Fruit fly (Drosophila melanogaster) whole organism, pupa: ENCODE measurements around the gene eag.

ENCODE experiments used
- CG10348 ChIP-seq: fragments of 200-800 bp; sonication (Bioruptor generic); IDR thresholded peaks from 2 replicates; pipeline ENCODE4 v1.3.6; 2022; ENCODE audit warnings: missing biosample characterization, missing genetic modification characterization
- CG13204 ChIP-seq: fragments of 200-800 bp; sonication (Bioruptor generic); optimal IDR thresholded peaks from 2 replicates; lab custom pipeline; 2018; ENCODE audit warnings: missing biosample characterization, mild to moderate bottlenecking, missing genetic modification characterization, moderate library complexity
- CG14655 ChIP-seq: fragments of 200-800 bp; sonication (Bioruptor generic); optimal IDR thresholded peaks from 3 replicates; lab custom pipeline; 2017; ENCODE audit warnings: mild to moderate bottlenecking, missing biosample characterization, missing genetic modification reagents, missing genetic modification characterization
- CG15710 ChIP-seq: fragments of 200-800 bp; sonication (Bioruptor generic); optimal IDR thresholded peaks from 2 replicates; lab custom pipeline; 2018; ENCODE audit warnings: missing biosample characterization, mild to moderate bottlenecking, missing genetic modification characterization, moderate library complexity
- CG32121 ChIP-seq: fragments of 200-800 bp; sonication (Bioruptor generic); IDR thresholded peaks from 2 replicates; pipeline ENCODE4 v1.3.6; 2022; ENCODE audit warnings: missing biosample characterization, missing genetic modification characterization
- CG4496 ChIP-seq: fragments of 200-800 bp; sonication (Bioruptor generic); IDR thresholded peaks from 3 replicates; pipeline ENCODE4 v1.3.6; 2022; ENCODE audit warnings: missing biosample characterization, missing genetic modification characterization
- CG9948 ChIP-seq: fragments of 200-800 bp; sonication (Bioruptor generic); optimal IDR thresholded peaks from 2 replicates; lab custom pipeline; 2018; ENCODE audit warnings: missing biosample characterization, mild to moderate bottlenecking, missing genetic modification characterization, moderate library complexity
- D1 ChIP-seq: fragments of 200-800 bp; sonication (Bioruptor generic); optimal IDR thresholded peaks from 2 replicates; lab custom pipeline; 2018; ENCODE audit warnings: missing biosample characterization, mild to moderate bottlenecking, missing genetic modification characterization, moderate library complexity
- EcR ChIP-seq: fragments of 200-800 bp; sonication (Bioruptor generic); optimal IDR thresholded peaks from 3 replicates; lab custom pipeline; 2019; ENCODE audit warnings: missing biosample characterization, missing genetic modification characterization, mild to moderate bottlenecking, moderate library complexity, missing genetic modification reagents
- Pif1A ChIP-seq: fragments of 200-800 bp; sonication (Bioruptor generic); optimal IDR thresholded peaks from 3 replicates; lab custom pipeline; 2016; ENCODE audit warnings: missing biosample characterization, missing genetic modification characterization
- Pif1B ChIP-seq: fragments of 200-800 bp; sonication (Bioruptor generic); optimal IDR thresholded peaks from 3 replicates; lab custom pipeline; 2016; ENCODE audit warnings: missing biosample characterization, missing genetic modification characterization
- fd96Ca ChIP-seq: fragments of 200-800 bp; sonication (Bioruptor generic); IDR thresholded peaks from 3 replicates; pipeline ENCODE4 v1.3.6; 2022; ENCODE audit warnings: missing biosample characterization, missing genetic modification characterization
- gl ChIP-seq: fragments of 200-800 bp; sonication (Bioruptor generic); optimal IDR thresholded peaks from 2 replicates; lab custom pipeline; 2018; ENCODE audit warnings: missing biosample characterization, mild to moderate bottlenecking, missing genetic modification characterization
- rn ChIP-seq: fragments of 200-800 bp; sonication (Bioruptor generic); IDR thresholded peaks from 2 replicates; pipeline ENCODE4 v1.3.6; 2022; ENCODE audit warnings: missing biosample characterization, missing genetic modification characterization

dm6 chrX:15043013-15043699 is 87.9 kb downstream of the eag start:
- TF ChIP-seq EcR (GFP tag; lab: Kevin White, UChicago) (no peak), Pif1B (GFP tag; lab: Kevin White, UChicago) (peak; percentile 70), fd96Ca (GFP tag; lab: Robert Waterston, UW) (peak; percentile 83), rn (GFP tag; lab: Robert Waterston, UW) (peak; percentile 75), CG15710 (peak; percentile 53), CG32121 (GFP tag; lab: Robert Waterston, UW) (peak; percentile 85), CG10348 (GFP tag; lab: Robert Waterston, UW) (peak; percentile 62; the same call in 1 of the 2 replicates), CG4496 (GFP tag; lab: Robert Waterston, UW) (peak; percentile 90), Pif1A (GFP tag; lab: Kevin White, UChicago) (peak; percentile 59), gl (tag; lab: Kevin White, UChicago) (no peak), CG13204 (no peak), D1 (tag; lab: Kevin White, UChicago) (no peak), CG14655 (GFP tag; lab: Kevin White, UChicago) (peak; percentile 80), CG9948 (tag; lab: Kevin White, UChicago) (peak; percentile 65)
